Worm (Caenorhabditis elegans) whole organism, late embryonic: Measurements from ENCODE around the gene cdc-73.

Experiments used
- hlh-8 ChIP-seq: sonication (generic microtip); optimal IDR thresholded peaks from 2 replicates; lab custom pipeline; 2016; ENCODE audit warnings: missing genotype, missing genetic modification characterization, missing compliant biosample characterization
- nhr-232 ChIP-seq: sonication (generic microtip); optimal IDR thresholded peaks from 2 replicates; lab custom pipeline; 2016; ENCODE audit warnings: missing genetic modification characterization, missing compliant biosample characterization
- pqm-1 ChIP-seq: sonication (generic microtip); optimal IDR thresholded peaks from 2 replicates; lab custom pipeline; 2016; ENCODE audit warnings: missing genetic modification characterization, missing compliant biosample characterization

- no peak for TF ChIP-seq hlh-8 (tag; lab: Kevin White, UChicago)
- TF ChIP-seq nhr-232 (tag; lab: Kevin White, UChicago): no peak
- TF ChIP-seq pqm-1 (tag; lab: Kevin White, UChicago): no peak
These were observed 5.3 kb downstream of the cdc-73 start for ce11 chrIV:4047628-4048027.
